Worm (Caenorhabditis elegans) whole organism, L1 larva: Measurements from ENCODE around the gene Y57E12B.11.

Experiments used
- C04F5.9 ChIP-seq: sonication (generic microtip); optimal IDR thresholded peaks from 2 replicates; lab custom pipeline; 2016; ENCODE audit warnings: missing genetic modification characterization, missing compliant biosample characterization
- C34B4.2 ChIP-seq: sonication (generic microtip); optimal IDR thresholded peaks from 2 replicates; lab custom pipeline; 2017; ENCODE audit warnings: mild to moderate bottlenecking, missing genetic modification characterization, missing compliant biosample characterization
- ama-1 ChIP-seq: fragments of 150-350 bp; optimal IDR thresholded peaks from 2 replicates; lab custom pipeline; 2014
- ceh-82 ChIP-seq, 3 experiments: fragments of 150-350 bp in 1 of 3; sonication (generic microtip) in 2 of 3; optimal IDR thresholded peaks; 2 replicates each; lab custom pipeline; 2014 to 2017; ENCODE audit warnings: missing biosample characterization in 3 of 3, missing genetic modification characterization in 3 of 3
- dsc-1 ChIP-seq: sonication (generic microtip); optimal IDR thresholded peaks from 2 replicates; lab custom pipeline; 2016; ENCODE audit warnings: mild to moderate bottlenecking, missing genetic modification characterization, missing compliant biosample characterization
- efl-3 ChIP-seq: fragments of 200-800 bp; sonication (Bioruptor generic); optimal IDR thresholded peaks from 2 replicates; lab custom pipeline; 2018; ENCODE audit warnings: mild to moderate bottlenecking, missing genetic modification characterization, missing compliant biosample characterization
- elt-2 ChIP-seq: sonication (generic microtip); optimal IDR thresholded peaks from 2 replicates; lab custom pipeline; 2016; ENCODE audit warnings: missing genetic modification characterization, mild to moderate bottlenecking, inconsistent platforms, missing compliant biosample characterization, missing genetic modification reagents
- fkh-8 ChIP-seq: sonication (generic microtip); optimal IDR thresholded peaks from 2 replicates; lab custom pipeline; 2016; ENCODE audit warnings: mild to moderate bottlenecking, missing genetic modification characterization, missing compliant biosample characterization
- lin-35 ChIP-seq, 2 experiments: fragments of 150-350 bp; optimal IDR thresholded peaks; 2 replicates each; lab custom pipeline; 2014; ENCODE audit warnings: missing biosample characterization in 2 of 2, missing genetic modification characterization in 2 of 2, missing genetic modification reagents in 2 of 2
- mab-9 ChIP-seq: fragments of 200-800 bp; sonication (Bioruptor generic); IDR thresholded peaks from 2 replicates; pipeline ENCODE4 v1.3.6; 2022; ENCODE audit warnings: missing genetic modification reagents, missing genetic modification characterization, missing compliant biosample characterization
- mdl-1 ChIP-seq, 2 experiments: fragments of 150-350 bp; optimal IDR thresholded peaks; 2 replicates each; lab custom pipeline; 2014 to 2017; ENCODE audit warnings: missing biosample characterization in 2 of 2, missing genetic modification characterization in 2 of 2, inconsistent platforms in 1 of 2
- mep-1 ChIP-seq: fragments of 150-350 bp; optimal IDR thresholded peaks from 2 replicates; lab custom pipeline; 2014; ENCODE audit warnings: missing biosample characterization, missing genetic modification characterization
- nhr-19 ChIP-seq: fragments of 200-800 bp; sonication (Bioruptor generic); conservative IDR thresholded peaks from 2 replicates; pipeline ENCODE4 v1.3.6; 2022; ENCODE audit warnings: missing genetic modification characterization, missing compliant biosample characterization
- nhr-237 ChIP-seq: fragments of 150-350 bp; optimal IDR thresholded peaks from 2 replicates; lab custom pipeline; 2014; ENCODE audit warnings: missing biosample characterization, missing genetic modification characterization
- nhr-84 ChIP-seq: sonication (generic microtip); optimal IDR thresholded peaks from 2 replicates; lab custom pipeline; 2017; ENCODE audit warnings: missing biosample characterization, missing genetic modification characterization
- rnt-1 ChIP-seq: sonication (generic microtip); optimal IDR thresholded peaks from 2 replicates; lab custom pipeline; 2016; ENCODE audit warnings: mild to moderate bottlenecking, missing genetic modification characterization, moderate library complexity, missing compliant biosample characterization
- sptf-1 ChIP-seq: fragments of 150-350 bp; optimal IDR thresholded peaks from 2 replicates; lab custom pipeline; 2014; ENCODE audit warnings: missing biosample characterization, missing genetic modification characterization
- unc-98 ChIP-seq: fragments of 200-800 bp; sonication (Bioruptor generic); IDR thresholded peaks from 2 replicates; pipeline ENCODE4 v1.3.6; 2022; ENCODE audit warnings: missing genetic modification characterization, missing compliant biosample characterization
- xbp-1 ChIP-seq: sonication (generic microtip); optimal IDR thresholded peaks from 2 replicates; lab custom pipeline; 2016; ENCODE audit warnings: missing genetic modification characterization, missing compliant biosample characterization
- ztf-4 ChIP-seq: fragments of 150-350 bp; optimal IDR thresholded peaks from 2 replicates; lab custom pipeline; 2014; ENCODE audit warnings: missing biosample characterization, missing genetic modification characterization

The Y57E12B.11 gene

DNA sequence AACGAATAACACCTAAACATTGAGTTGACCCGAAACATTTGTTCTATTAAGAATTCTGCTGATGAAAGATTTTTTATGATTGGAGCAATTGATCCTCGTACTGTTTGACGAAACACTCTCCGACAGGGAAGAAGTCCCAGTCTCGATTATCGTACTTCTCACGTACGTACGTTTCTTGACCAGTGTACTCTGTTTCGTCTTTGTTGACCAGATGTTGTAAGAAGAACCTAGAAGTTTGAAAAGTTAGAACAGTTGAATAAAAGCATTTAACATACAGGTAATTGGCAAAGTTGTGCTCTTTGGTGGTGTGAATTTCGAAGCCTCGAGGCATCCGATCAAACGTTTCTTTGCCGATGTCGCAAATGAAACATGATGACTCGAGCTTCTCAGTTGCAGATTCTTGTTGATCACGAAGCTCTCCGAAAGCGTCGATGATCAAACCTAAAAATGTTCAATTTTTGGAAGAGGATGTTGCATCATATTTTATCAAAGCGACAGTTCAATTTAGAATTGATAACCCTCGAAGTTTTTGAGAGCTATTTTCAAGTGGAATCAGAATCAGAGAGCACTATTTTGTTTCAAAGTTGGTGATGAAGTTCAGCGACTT, 47.6 kb downstream of the Y57E12B.11 start:
- TF ChIP-seq nhr-19 (no peak), xbp-1 (tag; lab: Kevin White, UChicago) (no peak), ama-1 (lab: Kevin White, UChicago) (no peak), fkh-8 (tag; lab: Kevin White, UChicago) (no peak), efl-3 (no peak), unc-98 (GFP tag; lab: Robert Waterston, UW) (no peak), mdl-1 (tag; optimal IDR thresholded peaks at IDR 0.05; lab: Kevin White, UChicago) (no peak), C04F5.9 (tag; lab: Kevin White, UChicago) (no peak), mab-9 (no peak), sptf-1 (tag; lab: Kevin White, UChicago) (no peak)

DNA sequence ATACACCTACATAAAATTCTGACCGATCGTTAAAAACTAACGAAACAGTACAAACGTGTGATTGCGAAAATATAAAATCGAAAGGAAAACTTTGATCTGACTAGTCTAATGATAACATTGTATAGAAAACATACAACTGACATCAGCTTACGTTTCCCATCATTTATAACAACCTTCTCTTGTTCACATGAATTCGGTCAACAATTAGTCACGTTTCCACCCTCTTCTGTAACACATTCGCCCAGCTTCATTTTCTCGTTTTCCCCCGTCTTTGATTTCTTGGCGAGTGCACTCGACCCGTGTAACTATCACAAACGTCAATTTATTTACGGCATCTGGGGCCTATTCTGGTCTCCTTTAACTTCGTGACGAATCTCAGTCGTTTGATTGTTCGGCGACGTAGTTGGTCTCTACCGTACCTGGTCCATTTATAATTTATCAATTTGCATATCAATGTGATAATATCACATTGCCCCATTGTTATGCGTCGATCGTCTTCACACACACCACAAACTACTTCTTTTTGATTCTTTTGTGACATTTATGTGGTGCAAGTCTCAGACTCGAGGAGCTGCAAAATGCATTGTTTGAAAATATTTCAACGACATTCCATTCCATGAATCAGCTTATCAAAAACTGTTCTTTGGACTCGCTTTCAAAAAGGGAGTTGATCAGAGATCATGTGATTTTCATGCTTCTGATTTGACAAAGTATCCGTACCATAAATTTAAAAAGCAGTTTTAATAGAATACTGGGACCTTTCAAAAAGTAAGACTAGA, 48.7 kb downstream of the Y57E12B.11 start:
- TF ChIP-seq dsc-1 (tag; lab: Kevin White, UChicago) = no peak
- peak; percentile 16 for TF ChIP-seq rnt-1 (tag; lab: Kevin White, UChicago)
- TF ChIP-seq mep-1 (tag; lab: Kevin White, UChicago) = no peak
- peak; percentile 7 for TF ChIP-seq ztf-4 (tag; lab: Kevin White, UChicago)
- no peak for TF ChIP-seq C34B4.2 (tag; lab: Kevin White, UChicago)
- no peak for TF ChIP-seq nhr-237 (tag; lab: Kevin White, UChicago)
- TF ChIP-seq nhr-84 (tag; lab: Kevin White, UChicago) = no peak

DNA sequence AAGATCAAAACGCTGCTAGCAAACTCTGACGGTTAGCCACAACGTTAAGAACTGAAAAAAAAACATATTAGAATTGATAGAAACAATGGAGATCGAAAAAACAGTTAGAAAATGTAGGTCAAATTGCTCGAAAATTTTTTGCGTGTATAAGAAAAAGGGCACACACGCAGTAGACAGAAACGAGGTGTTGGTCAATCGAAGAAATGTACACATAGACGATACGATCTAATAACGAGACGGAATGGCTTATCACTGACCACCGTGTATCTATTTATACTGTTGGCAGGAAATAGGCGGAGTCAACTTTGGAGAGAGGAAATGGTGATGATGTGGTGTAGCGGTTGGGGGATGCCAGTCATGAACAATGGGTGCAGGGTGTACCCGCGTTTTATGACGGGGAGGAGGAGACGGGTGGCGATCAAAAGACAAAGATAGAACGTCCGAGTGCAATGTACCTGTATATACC, 49.5 kb downstream of the Y57E12B.11 start, which contains the start of gene odc-1:
Gene odc-1 (minus strand): TSS at position 51 of the 466 bp plus-strand sequence.
- TF ChIP-seq ceh-82 (tag; optimal IDR thresholded peaks at IDR 0.05; lab: Kevin White, UChicago) (no peak), elt-2 (tag; lab: Kevin White, UChicago) (no peak), lin-35 (GFP tag; optimal IDR thresholded peaks at IDR 0.05; lab: Kevin White, UChicago) (peak in 1 of 2 experiments; percentile 17)
